Worm (Caenorhabditis elegans) whole organism, L1 larva: Measurements from ENCODE around the gene F02C12.1.
"Not testable (repeated sequence)": the region's sequence is repeated elsewhere in the genome, so short reads cannot be mapped to it uniquely, and the experiment has no call there.

ENCODE experiments used
- ceh-90 ChIP-seq: sonication (generic microtip); optimal IDR thresholded peaks from 2 replicates; lab custom pipeline; 2016; ENCODE audit warnings: missing genetic modification characterization, missing compliant biosample characterization
- ces-1 ChIP-seq: fragments of 150-350 bp; optimal IDR thresholded peaks from 2 replicates; lab custom pipeline; 2014; ENCODE audit warnings: missing biosample characterization, missing genetic modification reagents, missing genetic modification characterization
- mdl-1 ChIP-seq, 2 experiments: fragments of 150-350 bp; optimal IDR thresholded peaks; 2 replicates each; lab custom pipeline; 2014 to 2017; ENCODE audit warnings: missing biosample characterization in 2 of 2, missing genetic modification characterization in 2 of 2, inconsistent platforms in 1 of 2
- nhr-20 ChIP-seq: sonication (generic microtip); optimal IDR thresholded peaks from 2 replicates; lab custom pipeline; 2016; ENCODE audit warnings: mild to moderate bottlenecking, missing genetic modification characterization, missing compliant biosample characterization
- nhr-237 ChIP-seq: fragments of 150-350 bp; optimal IDR thresholded peaks from 2 replicates; lab custom pipeline; 2014; ENCODE audit warnings: missing biosample characterization, missing genetic modification characterization
- nhr-28 ChIP-seq: fragments of 150-350 bp; optimal IDR thresholded peaks from 2 replicates; lab custom pipeline; 2014; ENCODE audit warnings: missing biosample characterization, missing genetic modification characterization
- nhr-77 ChIP-seq: fragments of 150-350 bp; optimal IDR thresholded peaks from 2 replicates; lab custom pipeline; 2014; ENCODE audit warnings: missing biosample characterization, missing genetic modification characterization
- nhr-90 ChIP-seq: sonication (generic microtip); optimal IDR thresholded peaks from 2 replicates; lab custom pipeline; 2016; ENCODE audit warnings: mild to moderate bottlenecking, missing genetic modification characterization, missing compliant biosample characterization; ENCODE audit not compliant: poor library complexity
- unc-30 ChIP-seq: sonication (generic microtip); optimal IDR thresholded peaks from 2 replicates; lab custom pipeline; 2017; ENCODE audit warnings: missing biosample characterization, missing genetic modification characterization

DNA sequence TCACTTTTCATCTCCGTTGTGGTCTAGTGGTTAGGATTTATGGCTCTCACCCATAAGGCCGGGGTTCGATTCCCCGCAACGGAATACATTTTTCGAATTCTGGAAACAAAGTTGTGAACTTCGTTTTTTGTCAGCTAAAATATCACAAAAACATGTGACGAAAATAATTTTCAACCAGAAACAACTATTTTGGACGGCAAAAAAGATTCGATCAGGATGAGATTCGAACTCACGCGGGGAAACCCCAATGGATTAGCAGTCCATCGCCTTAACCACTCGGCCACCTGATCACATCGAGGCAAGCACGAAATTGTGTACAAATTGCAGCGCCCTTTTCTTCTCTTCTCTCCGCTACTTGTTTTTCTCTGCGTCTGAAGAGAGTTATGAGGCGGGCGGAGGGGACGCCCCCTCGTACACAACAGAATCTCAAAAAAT lies 46.8 kb downstream of the F02C12.1 start:
- TF ChIP-seq ces-1 (GFP tag; lab: Kevin White, UChicago); nhr-28 (tag; lab: Kevin White, UChicago); unc-30 (tag; lab: Kevin White, UChicago); nhr-237; ceh-90: not testable (repeated sequence)
- TF ChIP-seq nhr-77 (tag; lab: Kevin White, UChicago) (peak; percentile 34), nhr-90 (tag; lab: Kevin White, UChicago) (peak; percentile 75), nhr-20 (tag; lab: Kevin White, UChicago) (peak; percentile 60), mdl-1 (tag; optimal IDR thresholded peaks at IDR 0.05; lab: Kevin White, UChicago) (peak in 1 of 2 experiments; percentile 56)
